Worm (Caenorhabditis elegans): Measurements from ENCODE around the gene taf-6.1.

The taf-6.1 gene

ce11 chrII:1159718-1160117 lies 31.9 kb downstream of the taf-6.1 start (continued):
- TF ChIP-seq F10B5.3 (tag; optimal IDR thresholded peaks at IDR 0.05) (no peak), spr-1 (tag; optimal IDR thresholded peaks at IDR 0.05) (no peak), dmd-6 (GFP tag; IDR thresholded peaks at IDR 0.05) (peak; percentile 65; the same call in 1 of the 2 replicates), dmd-8 (GFP tag; IDR thresholded peaks at IDR 0.05) (no peak), tra-1 (GFP tag; IDR thresholded peaks at IDR 0.05) (no peak), zag-1 (tag; optimal IDR thresholded peaks at IDR 0.05) (no peak), hlh-11 (tag; optimal IDR thresholded peaks at IDR 0.05) (peak; percentile 31), nhr-111 (GFP tag; optimal IDR thresholded peaks at IDR 0.05) (no peak), snpc-4 (tag; optimal IDR thresholded peaks at IDR 0.05) (no peak), cey-2 (tag; optimal IDR thresholded peaks at IDR 0.05; ENCODE audit: borderline replicate concordance, insufficient read depth) (no peak), lin-15B (tag; optimal IDR thresholded peaks at IDR 0.05) (no peak)

ce11 chrII:1163275-1163674 lies 35.5 kb downstream of the taf-6.1 start, which contains the start of gene T23F4.2:
Gene T23F4.2 (plus strand): TSS chrII:1163575.
- TF ChIP-seq pqm-1 (tag; optimal IDR thresholded peaks at IDR 0.05) (no peak), set-16 (GFP tag; IDR thresholded peaks at IDR 0.05) (no peak), mxl-2 (GFP tag; conservative IDR thresholded peaks at IDR 0.05) (no peak), lir-3 (tag; optimal IDR thresholded peaks at IDR 0.05) (no peak), ZK337.2 (GFP tag; IDR thresholded peaks at IDR 0.05) (no peak), zip-2 (tag; optimal IDR thresholded peaks at IDR 0.05) (no peak), spr-3 (GFP tag; optimal IDR thresholded peaks at IDR 0.05) (no peak), dve-1 (tag; optimal IDR thresholded peaks at IDR 0.05; ENCODE audit: insufficient read depth) (no peak), fkh-10 (GFP tag; optimal IDR thresholded peaks at IDR 0.05) (no peak), vab-7 (GFP tag; IDR thresholded peaks at IDR 0.05) (no peak), duxl-1 (tag; optimal IDR thresholded peaks at IDR 0.05; ENCODE audit: poor library complexity) (no peak), daf-16 (GFP tag; optimal IDR thresholded peaks at IDR 0.05) (no peak), daf-16 (tag; optimal IDR thresholded peaks at IDR 0.05) (no peak), nhr-28 (tag; optimal IDR thresholded peaks at IDR 0.05) (no peak), nhr-111 (GFP tag; optimal IDR thresholded peaks at IDR 0.05) (no peak), aha-1 (tag) (no peak), ceh-44 (GFP tag; IDR thresholded peaks at IDR 0.05) (no peak), mdt-29 (GFP tag; IDR thresholded peaks at IDR 0.05) (no peak), tra-1 (GFP tag; IDR thresholded peaks at IDR 0.05) (no peak), snpc-4 (tag; optimal IDR thresholded peaks at IDR 0.05) (no peak), hif-1 (tag; optimal IDR thresholded peaks at IDR 0.05) (no peak)

ce11 chrII:1170842-1171241 lies 43.1 kb downstream of the taf-6.1 start:
- TF ChIP-seq unc-62 (GFP tag; optimal IDR thresholded peaks at IDR 0.05 in 1 of 2) (peak in 1 of 2 experiments; percentile 94), unc-62 (tag; optimal IDR thresholded peaks at IDR 0.05) (no peak), zfp-3 (GFP tag; conservative IDR thresholded peaks at IDR 0.05) (no peak), snpc-4 (tag; optimal IDR thresholded peaks at IDR 0.05) (no peak), aha-1 (tag) (no peak)

ce11 chrII:1172080-1172575 lies 44.4 kb downstream of the taf-6.1 start, which contains the start of gene dlhd-1:
Gene dlhd-1 (minus strand): TSS chrII:1172130.
- TF ChIP-seq daf-16 (GFP tag; optimal IDR thresholded peaks at IDR 0.05) (no peak), daf-16 (tag; optimal IDR thresholded peaks at IDR 0.05) (peak; percentile 85), set-16 (GFP tag; IDR thresholded peaks at IDR 0.05) (no peak), dmd-6 (GFP tag; IDR thresholded peaks at IDR 0.05) (0 out of 2 replicates have a peak, but pooled peaks have one; percentile 26), pqm-1 (tag; optimal IDR thresholded peaks at IDR 0.05) (peak; percentile 62), nhr-28 (tag; optimal IDR thresholded peaks at IDR 0.05) (peak; percentile 62), php-3 (GFP tag; IDR thresholded peaks at IDR 0.05) (0 out of 2 replicates have a peak, but pooled peaks have one; percentile 26), lin-1 (GFP tag; IDR thresholded peaks at IDR 0.05) (no peak), ztf-11 (tag; optimal IDR thresholded peaks at IDR 0.05) (no peak), dmd-8 (GFP tag; IDR thresholded peaks at IDR 0.05) (no peak), gei-8 (GFP tag; optimal IDR thresholded peaks at IDR 0.05) (no peak), ces-1 (GFP tag; optimal IDR thresholded peaks at IDR 0.05) (no peak), lin-13 (GFP tag; optimal IDR thresholded peaks at IDR 0.05) (no peak)

All from whole organism, L4 larva.